Fruit fly (Drosophila melanogaster) whole organism, embryonic: Measurements from ENCODE around the gene tbrd-1.

Source experiments
- ATbp ChIP-seq: fragments of 200-800 bp; sonication (Bioruptor generic); optimal IDR thresholded peaks from 2 replicates; lab custom pipeline; 2017; ENCODE audit warnings: missing biosample characterization, mild to moderate bottlenecking, missing genetic modification characterization, missing genetic modification reagents
- Atf-2 ChIP-seq: fragments of 200-800 bp; sonication (Bioruptor generic); optimal IDR thresholded peaks from 2 replicates; lab custom pipeline; 2016; ENCODE audit warnings: missing biosample characterization, missing genetic modification characterization
- Bgb ChIP-seq: fragments of 200-800 bp; sonication (Bioruptor generic); IDR thresholded peaks from 2 replicates; pipeline ENCODE4 v1.3.6; 2022; ENCODE audit warnings: missing biosample characterization, missing genetic modification characterization; ENCODE audit not compliant: partially characterized antibody
- CG10274 ChIP-seq: fragments of 200-800 bp; sonication (Bioruptor generic); optimal IDR thresholded peaks from 3 replicates; lab custom pipeline; 2017; ENCODE audit warnings: missing biosample characterization, mild to moderate bottlenecking, missing genetic modification characterization
- CG10462 ChIP-seq: fragments of 200-800 bp; sonication (Bioruptor generic); optimal IDR thresholded peaks from 2 replicates; lab custom pipeline; 2016; ENCODE audit warnings: missing biosample characterization, missing genetic modification characterization
- CG11560 ChIP-seq: fragments of 200-800 bp; sonication (Bioruptor generic); IDR thresholded peaks from 3 replicates; pipeline ENCODE4 v1.3.6; 2022; ENCODE audit warnings: missing biosample characterization, missing genetic modification characterization
- CG12071 ChIP-seq: fragments of 200-800 bp; sonication (Bioruptor generic); optimal IDR thresholded peaks from 3 replicates; lab custom pipeline; 2018; ENCODE audit warnings: missing biosample characterization, mild to moderate bottlenecking, missing genetic modification characterization
- CG1233 ChIP-seq: fragments of 200-800 bp; sonication (Bioruptor generic); optimal IDR thresholded peaks from 4 replicates; lab custom pipeline; 2018; ENCODE audit warnings: missing biosample characterization, mild to moderate bottlenecking, missing genetic modification characterization
- CG12744 ChIP-seq: fragments of 200-800 bp; sonication (Bioruptor generic); optimal IDR thresholded peaks from 2 replicates; lab custom pipeline; 2016; ENCODE audit warnings: missing biosample characterization, missing genetic modification characterization
- CG13424 ChIP-seq: fragments of 200-800 bp; sonication (Bioruptor generic); optimal IDR thresholded peaks from 2 replicates; lab custom pipeline; 2019; ENCODE audit warnings: missing biosample characterization, mild to moderate bottlenecking, missing genetic modification characterization, moderate library complexity
- CG14710 ChIP-seq: fragments of 200-800 bp; sonication (Bioruptor generic); optimal IDR thresholded peaks from 3 replicates; lab custom pipeline; 2019; ENCODE audit warnings: missing biosample characterization, mild to moderate bottlenecking, missing genetic modification characterization, moderate library complexity
- CG15269 ChIP-seq: fragments of 200-800 bp; sonication (Bioruptor generic); optimal IDR thresholded peaks from 2 replicates; lab custom pipeline; 2018; ENCODE audit warnings: missing biosample characterization, mild to moderate bottlenecking, missing genetic modification characterization, moderate library complexity
- CG1529 ChIP-seq: fragments of 200-800 bp; sonication (Bioruptor generic); optimal IDR thresholded peaks from 3 replicates; lab custom pipeline; 2018; ENCODE audit warnings: missing biosample characterization, missing genetic modification characterization
- CG1792 ChIP-seq: fragments of 200-800 bp; sonication (Bioruptor generic); optimal IDR thresholded peaks from 2 replicates; lab custom pipeline; 2016; ENCODE audit warnings: missing biosample characterization, missing genetic modification characterization
- CG1832 ChIP-seq: fragments of 200-800 bp; sonication (Bioruptor generic); optimal IDR thresholded peaks from 2 replicates; lab custom pipeline; 2017; ENCODE audit warnings: missing biosample characterization, mild to moderate bottlenecking, missing genetic modification characterization, inconsistent platforms
- CG31365 ChIP-seq: fragments of 200-800 bp; sonication (Bioruptor generic); optimal IDR thresholded peaks from 2 replicates; lab custom pipeline; 2018; ENCODE audit warnings: missing biosample characterization, mild to moderate bottlenecking, missing genetic modification characterization
- CG3995 ChIP-seq: fragments of 200-800 bp; sonication (Bioruptor generic); optimal IDR thresholded peaks from 3 replicates; lab custom pipeline; 2016; ENCODE audit warnings: missing biosample characterization, missing genetic modification characterization
- CG4854 ChIP-seq: fragments of 200-800 bp; sonication (Bioruptor generic); optimal IDR thresholded peaks from 2 replicates; lab custom pipeline; 2016; ENCODE audit warnings: missing biosample characterization, missing genetic modification characterization, inconsistent platforms
- CG7839 ChIP-seq: fragments of 200-800 bp; sonication (Bioruptor generic); optimal IDR thresholded peaks from 3 replicates; lab custom pipeline; 2018; ENCODE audit warnings: missing biosample characterization, mild to moderate bottlenecking, missing genetic modification characterization, moderate library complexity
- CG9727 ChIP-seq: fragments of 200-800 bp; sonication (Bioruptor generic); optimal IDR thresholded peaks from 3 replicates; lab custom pipeline; 2017; ENCODE audit warnings: missing biosample characterization, mild to moderate bottlenecking, missing genetic modification characterization
- Camta ChIP-seq: fragments of 200-800 bp; sonication (Bioruptor generic); optimal IDR thresholded peaks from 2 replicates; lab custom pipeline; 2016; ENCODE audit warnings: missing biosample characterization, missing genetic modification characterization
- E2f1 ChIP-seq: fragments of 200-800 bp; sonication (Bioruptor generic); IDR thresholded peaks from 2 replicates; pipeline ENCODE4 v1.3.6; 2022; ENCODE audit warnings: missing biosample characterization, missing genetic modification characterization
- H15 ChIP-seq: fragments of 200-800 bp; sonication (Bioruptor generic); IDR thresholded peaks from 3 replicates; pipeline ENCODE4 v1.3.6; 2022; ENCODE audit warnings: missing biosample characterization, missing genetic modification characterization
- Hr3 ChIP-seq: fragments of 200-800 bp; sonication (Bioruptor generic); optimal IDR thresholded peaks from 3 replicates; lab custom pipeline; 2016; ENCODE audit warnings: missing biosample characterization, missing genetic modification characterization
- NC2α ChIP-seq: fragments of 200-800 bp; sonication (Bioruptor generic); optimal IDR thresholded peaks from 2 replicates; lab custom pipeline; 2016; ENCODE audit warnings: missing biosample characterization, missing genetic modification characterization
- NK7.1 ChIP-seq: fragments of 200-800 bp; sonication (Bioruptor generic); optimal IDR thresholded peaks from 3 replicates; lab custom pipeline; 2016; ENCODE audit warnings: missing biosample characterization, missing genetic modification characterization
- NfI ChIP-seq: fragments of 200-800 bp; sonication (Bioruptor generic); optimal IDR thresholded peaks from 3 replicates; lab custom pipeline; 2018; ENCODE audit warnings: missing biosample characterization, mild to moderate bottlenecking, missing genetic modification characterization, moderate library complexity
- Optix ChIP-seq: fragments of 200-800 bp; sonication (Bioruptor generic); IDR thresholded peaks from 3 replicates; pipeline ENCODE4 v1.3.6; 2022; ENCODE audit warnings: missing biosample characterization, missing genetic modification characterization
- Poxn ChIP-seq: fragments of 200-800 bp; sonication (Bioruptor generic); IDR thresholded peaks from 2 replicates; pipeline ENCODE4 v1.3.6; 2022; ENCODE audit warnings: missing biosample characterization, missing genetic modification characterization
- Sox100B ChIP-seq: fragments of 200-800 bp; sonication (Bioruptor generic); optimal IDR thresholded peaks from 3 replicates; lab custom pipeline; 2018; ENCODE audit warnings: missing biosample characterization, mild to moderate bottlenecking, missing genetic modification characterization
- ash1 ChIP-seq: fragments of 200-800 bp; sonication (Bioruptor generic); optimal IDR thresholded peaks from 2 replicates; lab custom pipeline; 2018; ENCODE audit warnings: missing biosample characterization, mild to moderate bottlenecking, missing genetic modification characterization
- bbx ChIP-seq: fragments of 200-800 bp; sonication (Bioruptor generic); IDR thresholded peaks from 2 replicates; pipeline ENCODE4 v1.3.6; 2022; ENCODE audit warnings: missing biosample characterization, missing genetic modification characterization; ENCODE audit not compliant: partially characterized antibody
- bcd ChIP-seq: fragments of 200-800 bp; sonication (Bioruptor generic); optimal IDR thresholded peaks from 2 replicates; lab custom pipeline; 2017; ENCODE audit warnings: missing biosample characterization, mild to moderate bottlenecking, missing genetic modification characterization
- crc ChIP-seq: fragments of 200-800 bp; sonication (Bioruptor generic); optimal IDR thresholded peaks from 2 replicates; lab custom pipeline; 2016; ENCODE audit warnings: missing biosample characterization, missing genetic modification characterization
- crol ChIP-seq: fragments of 200-800 bp; sonication (Bioruptor generic); IDR thresholded peaks from 2 replicates; pipeline ENCODE4 v1.3.6; 2022; ENCODE audit warnings: missing biosample characterization, missing genetic modification characterization
- eyg ChIP-seq: fragments of 200-800 bp; sonication (Bioruptor generic); optimal IDR thresholded peaks from 3 replicates; lab custom pipeline; 2016; ENCODE audit warnings: missing biosample characterization, missing genetic modification characterization
- fu2 ChIP-seq: fragments of 200-800 bp; sonication (Bioruptor generic); optimal IDR thresholded peaks from 2 replicates; lab custom pipeline; 2016; ENCODE audit warnings: missing biosample characterization, missing genetic modification characterization
- gcm2 ChIP-seq: fragments of 200-800 bp; sonication (Bioruptor generic); optimal IDR thresholded peaks from 2 replicates; lab custom pipeline; 2016; ENCODE audit warnings: missing biosample characterization, missing genetic modification characterization
- h ChIP-seq: fragments of >200 bp; optimal IDR thresholded peaks from 2 replicates; lab custom pipeline; 2017
- jing ChIP-seq: fragments of 200-800 bp; sonication (Bioruptor generic); optimal IDR thresholded peaks from 2 replicates; lab custom pipeline; 2018; ENCODE audit warnings: missing biosample characterization, mild to moderate bottlenecking, missing genetic modification characterization
- ken ChIP-seq: fragments of 200-800 bp; sonication (Bioruptor generic); IDR thresholded peaks from 3 replicates; pipeline ENCODE4 v1.3.6; 2022; ENCODE audit warnings: missing biosample characterization, missing genetic modification characterization
- knrl ChIP-seq: fragments of 200-800 bp; sonication (Bioruptor generic); IDR thresholded peaks from 3 replicates; pipeline ENCODE4 v1.3.6; 2022; ENCODE audit warnings: missing biosample characterization, missing genetic modification characterization; ENCODE audit not compliant: partially characterized antibody
- lmd ChIP-seq: fragments of 200-800 bp; sonication (Bioruptor generic); IDR thresholded peaks from 2 replicates; pipeline ENCODE4 v1.3.6; 2022; ENCODE audit warnings: missing biosample characterization, missing genetic modification characterization
- nom ChIP-seq: fragments of 200-800 bp; sonication (Bioruptor generic); optimal IDR thresholded peaks from 2 replicates; lab custom pipeline; 2017; ENCODE audit warnings: missing biosample characterization, missing genetic modification characterization, mild to moderate bottlenecking, moderate library complexity, missing genetic modification reagents
- row ChIP-seq: fragments of 200-800 bp; sonication (Bioruptor generic); IDR thresholded peaks from 3 replicates; pipeline ENCODE4 v1.3.6; 2022; ENCODE audit warnings: missing biosample characterization, missing genetic modification characterization
- sisA ChIP-seq: fragments of 200-800 bp; sonication (Bioruptor generic); IDR thresholded peaks from 2 replicates; pipeline ENCODE4 v1.3.6; 2022; ENCODE audit warnings: missing biosample characterization, missing genetic modification characterization
- slou ChIP-seq: fragments of 200-800 bp; sonication (Bioruptor generic); optimal IDR thresholded peaks from 3 replicates; lab custom pipeline; 2016; ENCODE audit warnings: missing biosample characterization, missing genetic modification characterization
- sqz ChIP-seq: fragments of 200-800 bp; sonication (Bioruptor generic); optimal IDR thresholded peaks from 3 replicates; lab custom pipeline; 2018; ENCODE audit warnings: missing biosample characterization, mild to moderate bottlenecking, missing genetic modification characterization
- wor ChIP-seq: fragments of 200-800 bp; sonication (Bioruptor generic); IDR thresholded peaks from 2 replicates; pipeline ENCODE4 v1.3.6; 2022; ENCODE audit warnings: missing biosample characterization, missing genetic modification characterization
- zen ChIP-seq: fragments of 200-800 bp; sonication (Bioruptor generic); optimal IDR thresholded peaks from 3 replicates; lab custom pipeline; 2018; ENCODE audit warnings: missing biosample characterization, mild to moderate bottlenecking, missing genetic modification characterization, moderate library complexity

The tbrd-1 gene

dm6 chr3R:23921701-23922501, 28.5 kb upstream of the tbrd-1 start (continued):
- no peak; the same call in 2 of the 3 replicates for TF ChIP-seq ken (GFP tag; lab: Robert Waterston, UW)
- TF ChIP-seq slou (GFP tag; lab: Kevin White, UChicago): no peak
- TF ChIP-seq row (GFP tag; lab: Robert Waterston, UW): peak; percentile 59; the same call in 2 of the 3 replicates
- peak; percentile 49 for TF ChIP-seq sisA
- TF ChIP-seq fu2 (GFP tag; lab: Kevin White, UChicago): no peak
- peak; percentile 52; the same call in 1 of the 2 replicates for TF ChIP-seq lmd (GFP tag; lab: Robert Waterston, UW)
- no peak for TF ChIP-seq CG4854
- TF ChIP-seq CG15269 (tag; lab: Kevin White, UChicago): peak; percentile 59
- TF ChIP-seq wor (GFP tag; lab: Robert Waterston, UW): no peak
- TF ChIP-seq crc (GFP tag; lab: Kevin White, UChicago): no peak
- TF ChIP-seq jing (GFP tag; lab: Kevin White, UChicago): peak; percentile 55
- no peak; the same call in 1 of the 2 replicates for TF ChIP-seq Bgb (GFP tag; lab: Robert Waterston, UW)
- TF ChIP-seq CG7839 (tag; lab: Kevin White, UChicago): peak; percentile 60
- no peak for TF ChIP-seq Camta
- peak; percentile 65 for TF ChIP-seq NfI (GFP tag; lab: Kevin White, UChicago)
- TF ChIP-seq Poxn (GFP tag; lab: Robert Waterston, UW): no peak
- TF ChIP-seq CG11560: no peak
- TF ChIP-seq ash1 (GFP tag; lab: Kevin White, UChicago): peak; percentile 55
- TF ChIP-seq CG3995 (GFP tag; lab: Kevin White, UChicago): no peak
- TF ChIP-seq knrl (GFP tag; lab: Robert Waterston, UW): no peak; the same call in 2 of the 3 replicates
- TF ChIP-seq CG1832 (GFP tag; lab: Kevin White, UChicago): peak; percentile 41
- TF ChIP-seq CG12071 (GFP tag; lab: Kevin White, UChicago): peak; percentile 52
- peak; percentile 39 for TF ChIP-seq CG1233 (GFP tag; lab: Kevin White, UChicago)
- TF ChIP-seq nom: no peak
- TF ChIP-seq eyg: no peak
- no peak for TF ChIP-seq Hr3 (GFP tag; lab: Kevin White, UChicago)
- TF ChIP-seq h (lab: Kevin White, UChicago): no peak
- no peak for TF ChIP-seq CG10274 (GFP tag; lab: Kevin White, UChicago)
- TF ChIP-seq CG1792 (GFP tag; lab: Kevin White, UChicago): peak; percentile 23
- no peak for TF ChIP-seq zen (tag; lab: Kevin White, UChicago)
- TF ChIP-seq bcd: no peak
- TF ChIP-seq E2f1: peak; percentile 66
- TF ChIP-seq Sox100B: peak; percentile 36
- no peak for TF ChIP-seq CG14710 (tag; lab: Kevin White, UChicago)
- no peak for TF ChIP-seq gcm2 (GFP tag; lab: Kevin White, UChicago)
- no peak for TF ChIP-seq CG10462 (GFP tag; lab: Kevin White, UChicago)
- TF ChIP-seq Optix (GFP tag; lab: Robert Waterston, UW): peak; percentile 30; the same call in 1 of the 3 replicates
- TF ChIP-seq bbx (GFP tag; lab: Robert Waterston, UW): peak; percentile 50
- no peak for TF ChIP-seq CG12744 (GFP tag; lab: Kevin White, UChicago)
- TF ChIP-seq H15 (GFP tag; lab: Robert Waterston, UW): 0 out of 3 replicates have a peak, but pooled peaks have one; percentile 33
- no peak for TF ChIP-seq NC2α (GFP tag; lab: Kevin White, UChicago)
- peak; percentile 64 for TF ChIP-seq ATbp
- peak; percentile 28 for TF ChIP-seq CG9727
- TF ChIP-seq sqz (GFP tag; lab: Kevin White, UChicago): peak; percentile 9
- no peak for TF ChIP-seq Atf-2 (GFP tag; lab: Kevin White, UChicago)
- no peak for TF ChIP-seq CG31365 (tag; lab: Kevin White, UChicago)
- TF ChIP-seq crol (GFP tag; lab: Robert Waterston, UW): peak; percentile 98
- TF ChIP-seq CG1529 (GFP tag; lab: Kevin White, UChicago): no peak
- TF ChIP-seq CG13424 (tag; lab: Kevin White, UChicago): peak; percentile 51
- no peak for TF ChIP-seq NK7.1 (GFP tag; lab: Kevin White, UChicago)
